Fruit fly (Drosophila melanogaster) whole organism, adult: ENCODE measurements around the gene CG5196.

Experiments used
- CG11617 ChIP-seq: fragments of 200-800 bp; sonication (Bioruptor generic); optimal IDR thresholded peaks from 2 replicates; lab custom pipeline; 2017; ENCODE audit warnings: mild to moderate bottlenecking, missing biosample characterization, missing genetic modification reagents, missing genetic modification characterization
- CG12768 ChIP-seq: fragments of 200-800 bp; sonication (Bioruptor generic); optimal IDR thresholded peaks from 2 replicates; lab custom pipeline; 2017; ENCODE audit warnings: missing biosample characterization, missing genetic modification characterization, mild to moderate bottlenecking, moderate library complexity, missing genetic modification reagents
- CG14711 ChIP-seq: fragments of 200-800 bp; sonication (Bioruptor generic); optimal IDR thresholded peaks from 2 replicates; lab custom pipeline; 2018; ENCODE audit warnings: missing biosample characterization, mild to moderate bottlenecking, missing genetic modification characterization, moderate library complexity
- CG1620 ChIP-seq: fragments of 200-800 bp; sonication (Bioruptor generic); optimal IDR thresholded peaks from 2 replicates; lab custom pipeline; 2016; ENCODE audit warnings: missing biosample characterization, missing genetic modification characterization
- CG33017 ChIP-seq: fragments of 200-800 bp; sonication (Bioruptor generic); optimal IDR thresholded peaks from 2 replicates; lab custom pipeline; 2018; ENCODE audit warnings: missing biosample characterization, mild to moderate bottlenecking, missing genetic modification characterization, moderate library complexity
- CG5204 ChIP-seq: fragments of 200-800 bp; sonication (Bioruptor generic); optimal IDR thresholded peaks from 2 replicates; lab custom pipeline; 2016; ENCODE audit warnings: missing biosample characterization, missing genetic modification characterization
- CG7045 ChIP-seq: fragments of 200-800 bp; sonication (Bioruptor generic); optimal IDR thresholded peaks from 2 replicates; lab custom pipeline; 2017; ENCODE audit warnings: missing biosample characterization, mild to moderate bottlenecking, missing genetic modification characterization
- CG7101 ChIP-seq: fragments of 200-800 bp; sonication (Bioruptor generic); optimal IDR thresholded peaks from 2 replicates; lab custom pipeline; 2018; ENCODE audit warnings: missing biosample characterization, mild to moderate bottlenecking, missing genetic modification characterization, moderate library complexity
- Clk ChIP-seq: fragments of 200-800 bp; sonication (Bioruptor generic); optimal IDR thresholded peaks from 2 replicates; lab custom pipeline; 2017; ENCODE audit warnings: missing biosample characterization, missing genetic modification characterization
- Crg-1 ChIP-seq: fragments of 200-800 bp; sonication (Bioruptor generic); optimal IDR thresholded peaks from 2 replicates; lab custom pipeline; 2016; ENCODE audit warnings: missing biosample characterization, missing genetic modification characterization
- Hr96 ChIP-seq: fragments of 200-800 bp; sonication (Bioruptor generic); optimal IDR thresholded peaks from 2 replicates; lab custom pipeline; 2016; ENCODE audit warnings: missing biosample characterization, missing genetic modification characterization
- Mnt ChIP-seq: fragments of 200-800 bp; sonication (Bioruptor generic); optimal IDR thresholded peaks from 2 replicates; lab custom pipeline; 2016; ENCODE audit warnings: missing biosample characterization, mild to moderate bottlenecking, missing genetic modification characterization
- bab1 ChIP-seq: fragments of 200-800 bp; sonication (Bioruptor generic); optimal IDR thresholded peaks from 3 replicates; lab custom pipeline; 2019; ENCODE audit warnings: missing biosample characterization, mild to moderate bottlenecking, missing genetic modification characterization, moderate library complexity
- cic ChIP-seq: fragments of 200-800 bp; sonication (Bioruptor generic); optimal IDR thresholded peaks from 2 replicates; lab custom pipeline; 2017; ENCODE audit warnings: missing biosample characterization, mild to moderate bottlenecking, missing genetic modification characterization, moderate library complexity
- cnc ChIP-seq, 2 experiments: fragments of >200 bp; optimal IDR thresholded peaks; 2 replicates each; lab custom pipeline; 2017
- kay ChIP-seq: fragments of 200-800 bp; sonication (Bioruptor generic); peaks from one replicate; lab custom pipeline; 2016; ENCODE audit warnings: missing biosample characterization, missing genetic modification characterization, borderline replicate concordance
- ovo ChIP-seq: fragments of 200-800 bp; sonication (Bioruptor generic); optimal IDR thresholded peaks from 2 replicates; lab custom pipeline; 2016; ENCODE audit warnings: missing biosample characterization, missing genetic modification characterization
- pad ChIP-seq: fragments of 200-800 bp; sonication (Bioruptor generic); optimal IDR thresholded peaks from 3 replicates; lab custom pipeline; 2017; ENCODE audit warnings: missing biosample characterization, missing genetic modification characterization, mild to moderate bottlenecking, moderate library complexity, missing genetic modification reagents
- tj ChIP-seq: fragments of 200-800 bp; sonication (Bioruptor generic); optimal IDR thresholded peaks from 3 replicates; lab custom pipeline; 2017; ENCODE audit warnings: missing biosample characterization, mild to moderate bottlenecking, missing genetic modification characterization, moderate library complexity
- toe ChIP-seq: fragments of 200-800 bp; sonication (Bioruptor generic); optimal IDR thresholded peaks from 2 replicates; lab custom pipeline; 2016; ENCODE audit warnings: missing biosample characterization, missing genetic modification characterization

The CG5196 gene

DNA sequence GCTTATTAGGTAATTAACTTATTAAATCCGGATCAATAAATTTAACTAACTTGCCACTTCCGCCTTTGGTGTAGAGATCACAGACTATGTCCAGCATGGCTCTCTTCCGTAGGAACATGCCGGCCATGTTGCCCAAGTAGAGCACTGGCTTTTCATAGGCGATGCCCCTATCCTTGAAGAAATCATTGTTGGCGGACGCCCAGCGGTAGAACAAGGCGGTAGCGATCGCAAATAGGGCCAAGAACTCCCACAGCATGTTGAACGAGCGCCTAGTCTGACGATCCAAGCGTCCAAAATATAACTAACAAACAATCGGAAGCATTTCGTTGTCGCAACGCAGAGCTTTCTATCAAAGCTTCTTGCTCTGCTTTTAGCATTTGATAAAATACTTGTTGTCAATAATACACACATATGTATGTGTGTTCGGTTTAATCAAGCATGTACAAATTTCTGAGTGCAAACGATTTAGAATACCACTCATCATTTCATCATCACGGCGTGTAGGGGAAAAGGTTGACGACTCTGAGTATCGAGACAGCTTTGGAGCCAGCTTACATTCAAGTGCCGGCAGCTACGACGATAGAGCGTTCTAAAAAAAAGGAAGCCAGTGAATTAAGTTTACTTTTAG, 9.4 kb upstream of the CG5196 start, which contains the start of gene Cyp9f3:
Gene Cyp9f3, minus strand, starts transcription at position 310 of the 628 bp plus-strand sequence.
- no peak for TF ChIP-seq CG1620 (GFP tag; lab: Kevin White, UChicago)
- TF ChIP-seq cic (GFP tag; lab: Kevin White, UChicago), result peak; percentile 25
- no peak for TF ChIP-seq Mnt (GFP tag; lab: Kevin White, UChicago)
- no peak for TF ChIP-seq Clk
- peak; percentile 45 for TF ChIP-seq pad

DNA sequence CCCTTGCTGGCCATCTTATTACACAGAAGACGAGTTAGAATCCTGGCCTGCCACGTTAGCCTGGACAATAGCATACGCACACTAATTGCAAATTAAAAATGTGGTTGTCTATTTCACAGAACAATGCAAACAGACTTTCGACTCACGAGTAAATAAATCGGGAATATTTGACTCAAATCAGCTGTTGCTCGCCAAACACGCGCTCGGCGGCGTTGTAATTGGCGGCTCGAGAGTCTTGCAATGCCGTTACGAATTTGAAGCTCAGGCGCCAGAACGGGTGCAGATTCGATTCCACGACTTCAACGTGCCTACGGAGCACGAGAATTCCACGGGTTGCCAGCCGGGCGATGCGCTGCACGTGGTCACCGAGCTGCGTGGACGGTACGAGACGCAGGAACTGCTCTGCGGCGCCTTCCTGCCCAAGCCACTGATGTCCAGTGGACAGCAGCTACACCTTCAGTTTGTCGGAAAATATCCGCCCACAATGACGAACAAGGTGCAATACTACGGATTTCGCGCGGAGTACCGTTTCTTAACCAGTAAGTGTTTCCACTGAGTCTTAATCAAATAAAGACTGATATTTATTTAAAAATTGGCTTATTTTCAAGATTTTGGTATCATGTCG, 6.3 kb upstream of the CG5196 start, which contains the start of gene DNAlig3:
Gene DNAlig3, minus strand, starts transcription at position 168 of the 625 bp plus-strand sequence.
- TF ChIP-seq CG5204 (no peak), CG33017 (tag; lab: Kevin White, UChicago) (peak; percentile 6), CG1620 (GFP tag; lab: Kevin White, UChicago) (no peak), tj (GFP tag; lab: Kevin White, UChicago) (no peak), Crg-1 (GFP tag; lab: Kevin White, UChicago) (no peak), toe (GFP tag; lab: Kevin White, UChicago) (no peak), bab1 (GFP tag; lab: Kevin White, UChicago) (peak; percentile 10), cic (GFP tag; lab: Kevin White, UChicago) (peak; percentile 30), Mnt (GFP tag; lab: Kevin White, UChicago) (peak; percentile 32), CG7101 (tag; lab: Kevin White, UChicago) (peak; percentile 15), CG7045 (GFP tag; lab: Kevin White, UChicago) (peak; percentile 46), kay (no peak), CG12768 (GFP tag; lab: Kevin White, UChicago) (peak; percentile 44), pad (no peak), cnc (optimal IDR thresholded peaks at IDR 0.05; lab: Kevin White, UChicago) (no peak), CG14711 (tag; lab: Kevin White, UChicago) (peak; percentile 5), CG11617 (peak; percentile 26), Hr96 (GFP tag; lab: Kevin White, UChicago) (no peak), Clk (no peak)

DNA sequence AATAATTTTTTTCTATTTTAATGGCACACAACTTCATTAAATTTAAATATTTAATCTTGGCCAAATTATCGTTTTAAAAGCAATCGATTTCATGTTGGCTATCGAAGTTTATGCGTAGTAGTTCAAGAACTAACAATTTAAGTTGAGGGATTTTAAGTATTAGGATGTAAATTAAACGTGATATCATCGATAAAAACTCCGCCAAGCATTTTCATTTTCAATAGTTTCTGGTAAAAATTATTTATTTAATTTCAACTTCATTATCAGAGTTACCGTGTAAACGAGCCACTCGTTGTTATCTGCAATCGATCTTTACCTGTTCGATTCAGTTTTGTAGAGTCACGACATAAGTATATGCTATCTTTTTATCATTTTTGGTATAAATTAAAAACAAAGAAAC, 5.2 kb upstream of the CG5196 start:
- TF ChIP-seq cic (GFP tag; lab: Kevin White, UChicago) (peak; percentile 88), tj (GFP tag; lab: Kevin White, UChicago) (peak; percentile 79), CG5204 (peak; percentile 96), Hr96 (GFP tag; lab: Kevin White, UChicago) (peak; percentile 96), CG7101 (tag; lab: Kevin White, UChicago) (peak; percentile 99), Clk (peak; percentile 95), CG7045 (GFP tag; lab: Kevin White, UChicago) (peak; percentile 100), Mnt (GFP tag; lab: Kevin White, UChicago) (peak; percentile 91), CG1620 (GFP tag; lab: Kevin White, UChicago) (peak; percentile 86), Crg-1 (GFP tag; lab: Kevin White, UChicago) (peak; percentile 85), cnc (optimal IDR thresholded peaks at IDR 0.05; lab: Kevin White, UChicago) (no peak), CG11617 (peak; percentile 97), pad (peak; percentile 87), bab1 (GFP tag; lab: Kevin White, UChicago) (peak; percentile 98), CG33017 (tag; lab: Kevin White, UChicago) (peak; percentile 99), toe (GFP tag; lab: Kevin White, UChicago) (peak; percentile 96), kay (peak; percentile 99), ovo (GFP tag; lab: Kevin White, UChicago) (peak; percentile 86), CG14711 (tag; lab: Kevin White, UChicago) (peak; percentile 96), CG12768 (GFP tag; lab: Kevin White, UChicago) (peak; percentile 98)

dm6 chr3R:12405134-12405533, 3.0 kb upstream of the CG5196 start:
- TF ChIP-seq CG5204 (no peak), CG7045 (GFP tag; lab: Kevin White, UChicago) (no peak), cic (GFP tag; lab: Kevin White, UChicago) (no peak), kay (peak; percentile 77), CG14711 (tag; lab: Kevin White, UChicago) (no peak), pad (no peak)

DNA sequence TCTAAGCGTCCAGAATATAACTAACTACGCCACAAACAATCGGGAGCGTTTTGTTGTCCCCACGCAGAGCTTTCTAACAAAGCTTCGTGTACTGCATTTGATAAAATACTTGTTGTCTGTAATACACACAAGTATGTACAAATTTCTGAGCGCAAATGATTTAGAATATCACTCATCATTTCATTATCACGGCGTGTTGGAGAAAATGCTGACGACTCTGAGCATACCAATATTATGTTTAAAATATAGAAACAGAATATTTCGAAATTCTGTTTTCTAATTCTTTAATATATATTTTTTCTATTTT, 2.2 kb upstream of the CG5196 start, which contains the start of gene Cyp9f2:
Gene Cyp9f2, minus strand, starts transcription at position 101 of the 307 bp plus-strand sequence.
- TF ChIP-seq Clk (no peak), cic (GFP tag; lab: Kevin White, UChicago) (peak; percentile 69)

DNA sequence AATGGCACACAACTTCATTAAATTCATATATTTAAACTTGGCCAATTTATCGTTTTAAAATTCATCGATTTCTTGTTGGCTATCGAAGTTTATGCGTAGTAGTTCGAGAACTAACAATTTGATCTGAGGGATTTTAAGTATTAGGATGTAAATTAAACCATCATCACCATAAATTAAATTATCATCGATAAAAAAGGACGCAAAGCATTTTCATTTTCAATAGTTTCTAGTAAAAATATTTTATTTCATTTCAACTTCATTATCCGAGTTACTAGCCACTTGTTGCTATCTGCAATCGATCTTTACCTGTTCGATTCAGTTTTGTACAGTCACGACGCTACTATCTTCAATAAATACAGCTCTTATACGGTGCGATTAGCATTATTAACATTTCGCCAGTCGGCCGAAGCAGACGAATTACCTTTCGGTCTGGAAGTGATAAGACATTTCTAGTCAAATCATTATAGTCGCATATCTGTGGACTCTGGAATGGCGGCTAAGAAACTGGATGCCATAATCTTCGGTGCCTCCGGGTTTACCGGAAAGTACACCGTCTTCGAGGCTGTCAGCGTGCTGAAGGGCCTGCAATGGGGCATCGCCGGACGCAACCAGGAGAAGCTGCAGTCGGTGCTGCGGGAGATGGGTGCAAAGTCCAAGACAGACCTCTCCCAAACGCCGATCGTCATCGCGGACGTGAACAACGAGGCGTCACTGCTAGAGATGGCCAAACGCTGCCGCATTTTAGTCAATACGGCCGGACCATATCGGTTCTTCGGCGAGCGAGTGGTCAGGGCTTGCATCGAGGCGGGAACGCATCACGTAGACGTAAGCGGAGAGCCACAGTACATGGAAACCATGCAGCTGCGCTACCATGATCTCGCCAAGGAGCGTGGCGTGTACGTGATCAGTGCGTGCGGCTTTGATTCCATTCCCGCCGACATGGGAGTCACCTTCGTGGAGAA, 1.6 kb upstream of the CG5196 start, which contains the start of gene CG5167:
Gene CG5167, plus strand, starts transcription at position 298 of the 962 bp plus-strand sequence.
- TF ChIP-seq CG33017 (tag; lab: Kevin White, UChicago), result peak; percentile 69
- TF ChIP-seq CG7045 (GFP tag; lab: Kevin White, UChicago), result peak; percentile 24
- TF ChIP-seq Mnt (GFP tag; lab: Kevin White, UChicago), result peak; percentile 33
- peak; percentile 25 for TF ChIP-seq ovo (GFP tag; lab: Kevin White, UChicago)
- peak; percentile 65 for TF ChIP-seq CG14711 (tag; lab: Kevin White, UChicago)
- TF ChIP-seq CG5204, result no peak
- peak; percentile 70 for TF ChIP-seq CG11617
- TF ChIP-seq Clk, result no peak
- no peak for TF ChIP-seq Crg-1 (GFP tag; lab: Kevin White, UChicago)
- peak in 1 of 2 experiments; percentile 79 for TF ChIP-seq cnc (optimal IDR thresholded peaks at IDR 0.05; lab: Kevin White, UChicago)
- TF ChIP-seq CG12768 (GFP tag; lab: Kevin White, UChicago), result peak; percentile 96
- TF ChIP-seq Hr96 (GFP tag; lab: Kevin White, UChicago), result peak; percentile 57
- TF ChIP-seq kay, result no peak
- TF ChIP-seq CG1620 (GFP tag; lab: Kevin White, UChicago), result no peak
- no peak for TF ChIP-seq pad
- peak; percentile 47 for TF ChIP-seq cic (GFP tag; lab: Kevin White, UChicago)
- peak; percentile 60 for TF ChIP-seq bab1 (GFP tag; lab: Kevin White, UChicago)
- peak; percentile 28 for TF ChIP-seq tj (GFP tag; lab: Kevin White, UChicago)
- TF ChIP-seq toe (GFP tag; lab: Kevin White, UChicago), result peak; percentile 70
- TF ChIP-seq CG7101 (tag; lab: Kevin White, UChicago), result peak; percentile 59
